Worm (Caenorhabditis elegans) whole organism, L4 larva: ENCODE data around the gene seld-1.

Experiments
- T20F7.1 ChIP-seq: fragments of 200-800 bp; sonication (Bioruptor generic); optimal IDR thresholded peaks from 2 replicates; lab custom pipeline; 2018; ENCODE audit warnings: mild to moderate bottlenecking, missing genetic modification characterization, missing compliant biosample characterization
- T26A8.4 ChIP-seq: fragments of 200-800 bp; sonication (Bioruptor generic); IDR thresholded peaks from 2 replicates; pipeline ENCODE4 v1.3.6; 2022; ENCODE audit warnings: missing genetic modification characterization, missing compliant biosample characterization
- Y105C5A.15 ChIP-seq: fragments of 200-800 bp; sonication (Bioruptor generic); IDR thresholded peaks from 2 replicates; pipeline ENCODE4 v1.3.6; 2022; ENCODE audit warnings: missing genetic modification characterization, missing compliant biosample characterization
- Y5F2A.4 ChIP-seq: fragments of 200-800 bp; sonication (Bioruptor generic); optimal IDR thresholded peaks from 2 replicates; lab custom pipeline; 2018; ENCODE audit warnings: mild to moderate bottlenecking, missing genetic modification characterization, missing compliant biosample characterization
- aly-2 ChIP-seq: sonication (generic microtip); optimal IDR thresholded peaks from 2 replicates; lab custom pipeline; 2018; ENCODE audit warnings: missing biosample characterization, missing genetic modification characterization
- attf-4 ChIP-seq: sonication (generic microtip); optimal IDR thresholded peaks from 3 replicates; lab custom pipeline; 2017; ENCODE audit warnings: missing biosample characterization, missing genetic modification characterization
- ceh-44 ChIP-seq: fragments of 200-800 bp; sonication (Bioruptor generic); IDR thresholded peaks from 2 replicates; pipeline ENCODE4 v1.3.6; 2022; ENCODE audit warnings: missing genetic modification reagents, missing genetic modification characterization, missing compliant biosample characterization
- dmd-9 ChIP-seq: fragments of 200-800 bp; sonication (Bioruptor generic); IDR thresholded peaks from 2 replicates; pipeline ENCODE4 v1.3.6; 2022; ENCODE audit warnings: missing genetic modification reagents, missing genetic modification characterization, missing compliant biosample characterization
- egl-43 ChIP-seq: fragments of 200-800 bp; sonication (Bioruptor generic); IDR thresholded peaks from 2 replicates; pipeline ENCODE4 v1.3.6; 2022; ENCODE audit warnings: missing genetic modification reagents, missing genetic modification characterization, missing compliant biosample characterization
- gei-8 ChIP-seq: fragments of 200-800 bp; sonication (Bioruptor generic); optimal IDR thresholded peaks from 2 replicates; lab custom pipeline; 2018; ENCODE audit warnings: mild to moderate bottlenecking, missing genetic modification characterization, missing compliant biosample characterization
- hmg-1.1 ChIP-seq: fragments of 200-800 bp; sonication (Bioruptor generic); IDR thresholded peaks from 2 replicates; pipeline ENCODE4 v1.3.6; 2022; ENCODE audit warnings: missing genetic modification reagents, missing genetic modification characterization, missing compliant biosample characterization
- jun-1 ChIP-seq: fragments of 150-350 bp; optimal IDR thresholded peaks from 2 replicates; lab custom pipeline; 2014; ENCODE audit warnings: missing biosample characterization, missing genetic modification reagents, missing genetic modification characterization
- lim-7 ChIP-seq: fragments of 200-800 bp; sonication (Bioruptor generic); IDR thresholded peaks from 2 replicates; pipeline ENCODE4 v1.3.6; 2022; ENCODE audit warnings: missing genetic modification characterization, missing compliant biosample characterization
- lin-15B ChIP-seq: fragments of 150-350 bp; sonication (generic microtip); optimal IDR thresholded peaks from 3 replicates; lab custom pipeline; 2014; ENCODE audit warnings: missing biosample characterization, missing genetic modification characterization
- lin-29 ChIP-seq: fragments of 200-800 bp; sonication (Bioruptor generic); IDR thresholded peaks from 2 replicates; pipeline ENCODE4 v1.3.6; 2022; ENCODE audit warnings: missing genetic modification reagents, missing genetic modification characterization, missing compliant biosample characterization
- lin-39 ChIP-seq: fragments of 150-350 bp; optimal IDR thresholded peaks from 2 replicates; lab custom pipeline; 2014; ENCODE audit warnings: missing biosample characterization, missing genetic modification reagents, missing genetic modification characterization
- lir-3 ChIP-seq: sonication (generic microtip); optimal IDR thresholded peaks from 2 replicates; lab custom pipeline; 2016; ENCODE audit warnings: mild to moderate bottlenecking, missing genetic modification characterization, missing compliant biosample characterization
- lsy-2 ChIP-seq, 2 experiments: fragments of 150-350 bp in 1 of 2; sonication (generic microtip) in 1 of 2; optimal IDR thresholded peaks; 2 replicates each; lab custom pipeline; 2014 to 2017; ENCODE audit warnings: missing biosample characterization in 2 of 2, missing genetic modification characterization in 2 of 2
- madf-9 ChIP-seq: fragments of 200-800 bp; sonication (Bioruptor generic); conservative IDR thresholded peaks from 2 replicates; pipeline ENCODE4 v1.3.6; 2022; ENCODE audit warnings: missing genetic modification reagents, missing genetic modification characterization, missing compliant biosample characterization
- mes-2 ChIP-seq: sonication (generic microtip); optimal IDR thresholded peaks from 2 replicates; lab custom pipeline; 2016; ENCODE audit warnings: missing genotype, mild to moderate bottlenecking, missing genetic modification characterization, missing compliant biosample characterization; ENCODE audit not compliant: poor library complexity, severe bottlenecking
- mxl-2 ChIP-seq: fragments of 200-800 bp; sonication (Bioruptor generic); conservative IDR thresholded peaks from 2 replicates; pipeline ENCODE4 v1.3.6; 2022; ENCODE audit warnings: missing genetic modification reagents, missing genetic modification characterization, missing compliant biosample characterization
- mxl-3 ChIP-seq: fragments of 200-800 bp; sonication (Bioruptor generic); optimal IDR thresholded peaks from 2 replicates; lab custom pipeline; 2018; ENCODE audit warnings: mild to moderate bottlenecking, missing genetic modification characterization, missing compliant biosample characterization
- nhr-102 ChIP-seq: sonication (generic microtip); optimal IDR thresholded peaks from 2 replicates; lab custom pipeline; 2016; ENCODE audit warnings: mild to moderate bottlenecking, missing genetic modification characterization, moderate library complexity, missing compliant biosample characterization
- nhr-237 ChIP-seq: sonication (generic microtip); optimal IDR thresholded peaks from 2 replicates; lab custom pipeline; 2017; ENCODE audit warnings: missing biosample characterization, missing genetic modification characterization
- nhr-48 ChIP-seq: sonication (generic microtip); optimal IDR thresholded peaks from 2 replicates; lab custom pipeline; 2016; ENCODE audit warnings: mild to moderate bottlenecking, missing genetic modification characterization, missing compliant biosample characterization
- nhr-77 ChIP-seq: fragments of 150-350 bp; optimal IDR thresholded peaks from 2 replicates; lab custom pipeline; 2014; ENCODE audit warnings: missing biosample characterization, missing genetic modification characterization
- php-3 ChIP-seq: fragments of 200-800 bp; sonication (Bioruptor generic); IDR thresholded peaks from 2 replicates; pipeline ENCODE4 v1.3.6; 2022; ENCODE audit warnings: missing genetic modification reagents, missing genetic modification characterization, missing compliant biosample characterization
- sdz-12 ChIP-seq: fragments of 200-800 bp; sonication (Bioruptor generic); optimal IDR thresholded peaks from 2 replicates; lab custom pipeline; 2018; ENCODE audit warnings: mild to moderate bottlenecking, missing genetic modification characterization, missing compliant biosample characterization
- set-16 ChIP-seq: fragments of 200-800 bp; sonication (Bioruptor generic); IDR thresholded peaks from 2 replicates; pipeline ENCODE4 v1.3.6; 2022; ENCODE audit warnings: missing genetic modification reagents, missing genetic modification characterization, missing compliant biosample characterization
- spr-1 ChIP-seq: sonication (generic microtip); optimal IDR thresholded peaks from 2 replicates; lab custom pipeline; 2016; ENCODE audit warnings: mild to moderate bottlenecking, missing genetic modification characterization, missing compliant biosample characterization
- tag-97 ChIP-seq: fragments of 200-800 bp; sonication (Bioruptor generic); IDR thresholded peaks from 2 replicates; pipeline ENCODE4 v1.3.6; 2022; ENCODE audit warnings: missing genetic modification characterization, missing compliant biosample characterization
- unc-130 ChIP-seq: sonication (generic microtip); optimal IDR thresholded peaks from 2 replicates; lab custom pipeline; 2016; ENCODE audit warnings: missing genetic modification reagents, missing genetic modification characterization, missing compliant biosample characterization
- unc-62 ChIP-seq, 3 experiments: fragments of 150-350 bp in 1 of 3; sonication (generic microtip); optimal IDR thresholded peaks in 2 of 3; peaks in 1 of 3; 1 replicate in 1 of 3; 2 replicates in 2 of 3; lab custom pipeline; 2014 to 2017; ENCODE audit warnings: missing biosample characterization in 3 of 3, missing genetic modification characterization in 3 of 3, missing genetic modification reagents in 3 of 3, missing genotype in 1 of 3
- zfp-2 ChIP-seq: sonication (generic microtip); optimal IDR thresholded peaks from 2 replicates; lab custom pipeline; 2016; ENCODE audit warnings: mild to moderate bottlenecking, missing genetic modification characterization, missing compliant biosample characterization

The seld-1 gene

ce11 chrIV:13464620-13465019 is 40.6 kb upstream of the seld-1 start:
- TF ChIP-seq ceh-44 (GFP tag; lab: Robert Waterston, UW) (0 out of 2 replicates have a peak, but pooled peaks have one; percentile 30), madf-9 (GFP tag; lab: Robert Waterston, UW) (0 out of 2 replicates have a peak, but pooled peaks have one; percentile 11)

ce11 chrIV:13465797-13466196 is 39.4 kb upstream of the seld-1 start, which contains the start of gene fezf-1:
Gene fezf-1, plus strand, starts transcription at chrIV:13466097.
- TF ChIP-seq mxl-2 (GFP tag; lab: Robert Waterston, UW), result no peak
- no peak for TF ChIP-seq nhr-77 (tag; lab: Kevin White, UChicago)
- TF ChIP-seq lir-3 (tag; lab: Kevin White, UChicago), result no peak
- TF ChIP-seq lin-29 (GFP tag; lab: Robert Waterston, UW), result no peak
- no peak for TF ChIP-seq aly-2
- TF ChIP-seq T26A8.4 (GFP tag; lab: Robert Waterston, UW), result no peak
- no peak for TF ChIP-seq set-16 (GFP tag; lab: Robert Waterston, UW)
- no peak for TF ChIP-seq Y105C5A.15 (GFP tag; lab: Robert Waterston, UW)
- no peak for TF ChIP-seq egl-43 (GFP tag; lab: Robert Waterston, UW)
- no peak for TF ChIP-seq gei-8 (GFP tag; lab: Kevin White, UChicago)

- TF ChIP-seq ceh-44 (GFP tag; lab: Robert Waterston, UW), result no peak
Measured at ce11 chrIV:13472011-13472410, 33.2 kb upstream of the seld-1 start, which contains the start of the genes ttbk-8.1 and Y38H8A.4. Gene ttbk-8.1, plus strand, starts transcription at chrIV:13472311. Gene Y38H8A.4, minus strand, starts transcription at chrIV:13472376.

ce11 chrIV:13474132-13474531 is 31.1 kb upstream of the seld-1 start, which contains the start of gene Y38H8A.2:
Gene Y38H8A.2, plus strand, starts transcription at chrIV:13474432.
- TF ChIP-seq spr-1 (no peak), nhr-102 (no peak), hmg-1.1 (GFP tag; lab: Robert Waterston, UW) (no peak), mes-2 (tag; lab: Kevin White, UChicago) (no peak), nhr-237 (tag; lab: Kevin White, UChicago) (no peak), php-3 (GFP tag; lab: Robert Waterston, UW) (no peak), lsy-2 (tag; optimal IDR thresholded peaks at IDR 0.05; lab: Kevin White, UChicago) (no peak), T20F7.1 (GFP tag; lab: Kevin White, UChicago) (no peak)
- TF ChIP-seq, all 104 proteins: peak for 0

- no peak for TF ChIP-seq attf-4 (tag; lab: Kevin White, UChicago)
- no peak for TF ChIP-seq dmd-9 (GFP tag; lab: Robert Waterston, UW)
- no peak for TF ChIP-seq mxl-2 (GFP tag; lab: Robert Waterston, UW)
- no peak for TF ChIP-seq lim-7 (GFP tag; lab: Robert Waterston, UW)
- no peak for TF ChIP-seq lin-15B (tag; lab: Kevin White, UChicago)
- no peak for TF ChIP-seq tag-97
Measured at ce11 chrIV:13482469-13482868, 22.8 kb upstream of the seld-1 start, which contains the start of gene Y38H8A.1. Gene Y38H8A.1, plus strand, starts transcription at chrIV:13482769.

- no peak for TF ChIP-seq sdz-12 (GFP tag; lab: Kevin White, UChicago)
- TF ChIP-seq nhr-48 (tag; lab: Kevin White, UChicago), result no peak
- TF ChIP-seq lin-39 (tag; lab: Kevin White, UChicago), result no peak
- TF ChIP-seq mxl-3 (GFP tag; lab: Kevin White, UChicago), result no peak
- TF ChIP-seq zfp-2, result no peak
- TF ChIP-seq lsy-2 (tag; optimal IDR thresholded peaks at IDR 0.05; lab: Kevin White, UChicago), result no peak
- TF ChIP-seq Y5F2A.4 (GFP tag; lab: Kevin White, UChicago), result no peak
- TF ChIP-seq unc-130, result no peak
- TF ChIP-seq jun-1 (tag; lab: Kevin White, UChicago), result no peak
- 0 out of 2 replicates have a peak, but pooled peaks have one; percentile 28 for TF ChIP-seq T26A8.4 (GFP tag; lab: Robert Waterston, UW)
- TF ChIP-seq mes-2 (tag; lab: Kevin White, UChicago), result no peak
- TF ChIP-seq unc-62 (GFP tag; optimal IDR thresholded peaks at IDR 0.05 in 1 of 2; lab: Kevin White, UChicago), result peak in 1 of 2 experiments; percentile 79
- no peak for TF ChIP-seq unc-62 (tag; optimal IDR thresholded peaks at IDR 0.05; lab: Kevin White, UChicago)
- TF ChIP-seq, all 104 proteins: peak for 2
Measured at ce11 chrIV:13483596-13483995, 21.6 kb upstream of the seld-1 start.
